Fruit fly (Drosophila melanogaster) whole organism, embryonic: ENCODE results near the gene Nf-YC.
A peak's percentile ranks its signal among the peaks of the same experiment; 100 is the strongest.

Experiments used
- B-H2 ChIP-seq: fragments of 200-800 bp; sonication (Bioruptor generic); optimal IDR thresholded peaks from 2 replicates; lab custom pipeline; 2018; ENCODE audit warnings: missing biosample characterization, mild to moderate bottlenecking, missing genetic modification characterization
- BtbVII ChIP-seq: fragments of 200-800 bp; sonication (Bioruptor generic); optimal IDR thresholded peaks from 3 replicates; lab custom pipeline; 2017; ENCODE audit warnings: missing biosample characterization, mild to moderate bottlenecking, missing genetic modification characterization
- C15 ChIP-seq: fragments of 200-800 bp; sonication (Bioruptor generic); IDR thresholded peaks from 3 replicates; pipeline ENCODE4 v1.3.6; 2022; ENCODE audit warnings: missing biosample characterization, missing genetic modification characterization
- CG11247 ChIP-seq: fragments of 200-800 bp; sonication (Bioruptor generic); IDR thresholded peaks from 2 replicates; pipeline ENCODE4 v1.3.6; 2022; ENCODE audit warnings: missing biosample characterization, missing genetic modification characterization
- CG11695 ChIP-seq: fragments of 200-800 bp; sonication (Bioruptor generic); IDR thresholded peaks from 3 replicates; pipeline ENCODE4 v1.3.6; 2022; ENCODE audit warnings: missing biosample characterization, missing genetic modification characterization
- CG12155 ChIP-seq: fragments of 200-800 bp; sonication (Bioruptor generic); optimal IDR thresholded peaks from 3 replicates; lab custom pipeline; 2016; ENCODE audit warnings: missing biosample characterization, missing genetic modification characterization
- CG14050 ChIP-seq: fragments of 200-800 bp; sonication (Bioruptor generic); IDR thresholded peaks from 3 replicates; pipeline ENCODE4 v1.3.6; 2022; ENCODE audit warnings: missing biosample characterization, missing genetic modification characterization
- CG15011 ChIP-seq: fragments of 200-800 bp; sonication (Bioruptor generic); optimal IDR thresholded peaks from 3 replicates; lab custom pipeline; 2018; ENCODE audit warnings: missing biosample characterization, mild to moderate bottlenecking, missing genetic modification characterization
- CG15696 ChIP-seq: fragments of 200-800 bp; sonication (Bioruptor generic); optimal IDR thresholded peaks from 2 replicates; lab custom pipeline; 2019; ENCODE audit warnings: missing biosample characterization, mild to moderate bottlenecking, missing genetic modification characterization, moderate library complexity
- CG16815 ChIP-seq: fragments of 200-800 bp; sonication (Bioruptor generic); optimal IDR thresholded peaks from 3 replicates; lab custom pipeline; 2017; ENCODE audit warnings: missing biosample characterization, mild to moderate bottlenecking, missing genetic modification characterization
- CG17385 ChIP-seq: fragments of 200-800 bp; sonication (Bioruptor generic); optimal IDR thresholded peaks from 3 replicates; lab custom pipeline; 2018; ENCODE audit warnings: missing biosample characterization, mild to moderate bottlenecking, missing genetic modification characterization
- CG18764 ChIP-seq: fragments of 200-800 bp; sonication (Bioruptor generic); optimal IDR thresholded peaks from 3 replicates; lab custom pipeline; 2016; ENCODE audit warnings: missing biosample characterization, missing genetic modification characterization
- CG30431 ChIP-seq: fragments of 200-800 bp; sonication (Bioruptor generic); optimal IDR thresholded peaks from 2 replicates; lab custom pipeline; 2017; ENCODE audit warnings: missing biosample characterization, missing genetic modification characterization
- CG3281 ChIP-seq: fragments of 200-800 bp; sonication (Bioruptor generic); optimal IDR thresholded peaks from 3 replicates; lab custom pipeline; 2017; ENCODE audit warnings: missing biosample characterization, mild to moderate bottlenecking, missing genetic modification characterization
- CG6854 ChIP-seq: fragments of 200-800 bp; sonication (Bioruptor generic); optimal IDR thresholded peaks from 3 replicates; lab custom pipeline; 2017; ENCODE audit warnings: missing biosample characterization, mild to moderate bottlenecking, missing genetic modification characterization
- CG8478 ChIP-seq: fragments of >200 bp; optimal IDR thresholded peaks from 2 replicates; lab custom pipeline; 2018
- CG9727 ChIP-seq: fragments of 200-800 bp; sonication (Bioruptor generic); optimal IDR thresholded peaks from 3 replicates; lab custom pipeline; 2017; ENCODE audit warnings: missing biosample characterization, mild to moderate bottlenecking, missing genetic modification characterization
- D ChIP-seq, 2 experiments: fragments of 200-800 bp in 1 of 2; fragments of >200 bp in 1 of 2; sonication (Bioruptor generic) in 1 of 2; optimal IDR thresholded peaks; 2 replicates in 1 of 2; 3 replicates in 1 of 2; lab custom pipeline; 2017; ENCODE audit warnings: mild to moderate bottlenecking in 1 of 2, missing biosample characterization in 1 of 2, missing genetic modification characterization in 1 of 2, missing genetic modification reagents in 1 of 2
- D19A ChIP-seq: fragments of 200-800 bp; optimal IDR thresholded peaks from 3 replicates; lab custom pipeline; 2019; ENCODE audit warnings: missing biosample characterization, mild to moderate bottlenecking, missing genetic modification characterization, moderate library complexity
- Dbx ChIP-seq: fragments of 200-800 bp; sonication (Bioruptor generic); IDR thresholded peaks from 3 replicates; pipeline ENCODE4 v1.3.6; 2022; ENCODE audit warnings: missing biosample characterization, missing genetic modification characterization
- Deaf1 ChIP-seq: fragments of 200-800 bp; optimal IDR thresholded peaks from 3 replicates; lab custom pipeline; 2019; ENCODE audit warnings: missing biosample characterization, mild to moderate bottlenecking, missing genetic modification characterization, moderate library complexity
- Doc3 ChIP-seq: fragments of 200-800 bp; sonication (Bioruptor generic); IDR thresholded peaks from 3 replicates; pipeline ENCODE4 v1.3.6; 2022; ENCODE audit warnings: missing biosample characterization, missing genetic modification characterization; ENCODE audit not compliant: partially characterized antibody
- H15 ChIP-seq: fragments of 200-800 bp; sonication (Bioruptor generic); IDR thresholded peaks from 3 replicates; pipeline ENCODE4 v1.3.6; 2022; ENCODE audit warnings: missing biosample characterization, missing genetic modification characterization
- HLH3B ChIP-seq: fragments of 200-800 bp; sonication (Bioruptor generic); IDR thresholded peaks from 2 replicates; pipeline ENCODE4 v1.3.6; 2022; ENCODE audit warnings: missing biosample characterization, missing genetic modification characterization
- Hey ChIP-seq: fragments of 200-800 bp; sonication (Bioruptor generic); optimal IDR thresholded peaks from 3 replicates; lab custom pipeline; 2018; ENCODE audit warnings: missing biosample characterization, mild to moderate bottlenecking, missing genetic modification characterization
- Hr39 ChIP-seq: fragments of >200 bp; optimal IDR thresholded peaks from 2 replicates; lab custom pipeline; 2017
- Hr51 ChIP-seq, 2 experiments: fragments of 200-800 bp; sonication (Bioruptor generic); optimal IDR thresholded peaks; 2 replicates in 1 of 2; 3 replicates in 1 of 2; lab custom pipeline; 2016 to 2018; ENCODE audit warnings: missing biosample characterization in 2 of 2, missing genetic modification characterization in 2 of 2, mild to moderate bottlenecking in 1 of 2, moderate library complexity in 1 of 2
- Lim3 ChIP-seq: fragments of 200-800 bp; sonication (Bioruptor generic); IDR thresholded peaks from 2 replicates; pipeline ENCODE4 v1.3.6; 2022; ENCODE audit warnings: missing biosample characterization, missing genetic modification characterization
- NC2α ChIP-seq: fragments of 200-800 bp; sonication (Bioruptor generic); optimal IDR thresholded peaks from 2 replicates; lab custom pipeline; 2016; ENCODE audit warnings: missing biosample characterization, missing genetic modification characterization
- Nf-YA ChIP-seq: fragments of 200-800 bp; sonication (Bioruptor generic); IDR thresholded peaks from 2 replicates; pipeline ENCODE4 v1.3.6; 2022; ENCODE audit warnings: missing biosample characterization, missing genetic modification characterization
- Nf-YC ChIP-seq: fragments of 200-800 bp; optimal IDR thresholded peaks from 3 replicates; lab custom pipeline; 2019; ENCODE audit warnings: missing biosample characterization, mild to moderate bottlenecking, missing genetic modification characterization, moderate library complexity
- Sry-δ ChIP-seq: fragments of 200-800 bp; sonication (Bioruptor generic); optimal IDR thresholded peaks from 2 replicates; lab custom pipeline; 2016; ENCODE audit warnings: missing biosample characterization, missing genetic modification characterization
- bab2 ChIP-seq: fragments of 200-800 bp; sonication (Bioruptor generic); optimal IDR thresholded peaks from 2 replicates; lab custom pipeline; 2016; ENCODE audit warnings: missing biosample characterization, missing genetic modification characterization
- caup ChIP-seq: fragments of 200-800 bp; sonication (Bioruptor generic); optimal IDR thresholded peaks from 3 replicates; lab custom pipeline; 2017; ENCODE audit warnings: missing biosample characterization, mild to moderate bottlenecking, missing genetic modification characterization, moderate library complexity; ENCODE audit not compliant: severe bottlenecking
- croc ChIP-seq: fragments of 200-800 bp; sonication (Bioruptor generic); conservative IDR thresholded peaks from 3 replicates; pipeline ENCODE4 v1.3.6; 2022; ENCODE audit warnings: missing biosample characterization, missing genetic modification characterization
- dati ChIP-seq: fragments of 200-800 bp; sonication (Bioruptor generic); IDR thresholded peaks from 2 replicates; pipeline ENCODE4 v1.3.6; 2022; ENCODE audit warnings: missing biosample characterization, missing genetic modification characterization
- dysf ChIP-seq: fragments of 200-800 bp; sonication (Bioruptor generic); IDR thresholded peaks from 3 replicates; pipeline ENCODE4 v1.3.6; 2022; ENCODE audit warnings: missing biosample characterization, missing genetic modification characterization
- fd102C ChIP-seq: fragments of 200-800 bp; sonication (Bioruptor generic); optimal IDR thresholded peaks from 2 replicates; lab custom pipeline; 2018; ENCODE audit warnings: missing biosample characterization, mild to moderate bottlenecking, missing genetic modification characterization, moderate library complexity
- fd64A ChIP-seq: fragments of 200-800 bp; sonication (Bioruptor generic); optimal IDR thresholded peaks from 3 replicates; lab custom pipeline; 2018; ENCODE audit warnings: missing biosample characterization, mild to moderate bottlenecking, missing genetic modification characterization
- kah ChIP-seq: fragments of 200-800 bp; sonication (Bioruptor generic); optimal IDR thresholded peaks from 2 replicates; lab custom pipeline; 2018; ENCODE audit warnings: missing biosample characterization, mild to moderate bottlenecking, missing genetic modification characterization
- knrl ChIP-seq: fragments of 200-800 bp; sonication (Bioruptor generic); IDR thresholded peaks from 3 replicates; pipeline ENCODE4 v1.3.6; 2022; ENCODE audit warnings: missing biosample characterization, missing genetic modification characterization; ENCODE audit not compliant: partially characterized antibody
- nmo ChIP-seq: fragments of 200-800 bp; sonication (Bioruptor generic); optimal IDR thresholded peaks from 2 replicates; lab custom pipeline; 2018; ENCODE audit warnings: missing biosample characterization, mild to moderate bottlenecking, missing genetic modification characterization, moderate library complexity
- odd ChIP-seq: fragments of 200-800 bp; sonication (Bioruptor generic); optimal IDR thresholded peaks from 2 replicates; lab custom pipeline; 2017; ENCODE audit warnings: missing biosample characterization, mild to moderate bottlenecking, missing genetic modification characterization
- pfk ChIP-seq: fragments of 200-800 bp; sonication (Bioruptor generic); optimal IDR thresholded peaks from 2 replicates; lab custom pipeline; 2018; ENCODE audit warnings: missing biosample characterization, mild to moderate bottlenecking, missing genetic modification characterization, moderate library complexity
- pros ChIP-seq: fragments of 200-800 bp; sonication (Bioruptor generic); optimal IDR thresholded peaks from 3 replicates; lab custom pipeline; 2019; ENCODE audit warnings: missing biosample characterization, mild to moderate bottlenecking, missing genetic modification characterization, moderate library complexity
- repo ChIP-seq: fragments of 200-800 bp; sonication (Bioruptor generic); optimal IDR thresholded peaks from 2 replicates; lab custom pipeline; 2016; ENCODE audit warnings: missing biosample characterization, missing genetic modification characterization
- sd ChIP-seq: fragments of 200-800 bp; sonication (Bioruptor generic); optimal IDR thresholded peaks from 3 replicates; lab custom pipeline; 2018; ENCODE audit warnings: missing biosample characterization, mild to moderate bottlenecking, missing genetic modification characterization, moderate library complexity
- slbo ChIP-seq: fragments of 200-800 bp; sonication (Bioruptor generic); IDR thresholded peaks from 2 replicates; pipeline ENCODE4 v1.3.6; 2022; ENCODE audit warnings: missing biosample characterization, missing genetic modification characterization
- tio ChIP-seq: fragments of 200-800 bp; sonication (Bioruptor generic); optimal IDR thresholded peaks from 2 replicates; lab custom pipeline; 2017; ENCODE audit warnings: missing biosample characterization, missing genetic modification characterization, inconsistent platforms
- vvl ChIP-seq: fragments of 200-800 bp; sonication (Bioruptor generic); IDR thresholded peaks from 2 replicates; pipeline ENCODE4 v1.3.6; 2022; ENCODE audit warnings: missing biosample characterization, missing genetic modification characterization

The Nf-YC gene

DNA sequence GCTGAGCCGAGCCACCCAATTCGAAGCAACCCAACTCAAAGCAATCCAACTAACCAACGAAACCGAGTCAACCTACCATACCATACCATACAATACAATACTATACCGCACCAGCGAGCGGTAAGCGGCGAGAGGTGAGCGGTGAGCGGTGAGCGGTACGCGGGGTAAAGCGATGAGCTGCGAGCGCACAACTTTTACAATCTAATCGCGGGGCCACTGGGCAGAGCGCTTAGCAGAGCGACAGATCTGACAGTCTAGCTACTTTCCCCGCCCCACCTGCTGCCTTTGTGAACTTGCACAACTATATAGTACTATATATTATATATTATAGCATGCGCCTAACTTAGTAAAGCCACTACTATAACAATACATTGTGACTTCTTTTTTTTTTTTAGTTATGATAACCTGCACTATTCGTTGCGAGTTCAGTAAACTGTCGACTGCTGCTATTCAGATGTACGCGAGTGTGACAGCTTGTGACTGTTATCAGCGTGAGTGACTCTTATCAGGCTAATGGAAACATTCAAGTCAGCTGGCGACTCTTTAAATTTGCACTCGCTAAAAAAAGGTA lies 19.9 kb downstream of the Nf-YC start (continued):
- TF ChIP-seq sd (tag; lab: Kevin White, UChicago), result peak; percentile 18
- TF ChIP-seq D (optimal IDR thresholded peaks at IDR 0.05; lab: Kevin White, UChicago), result no peak
- no peak for TF ChIP-seq D (GFP tag; optimal IDR thresholded peaks at IDR 0.05; lab: Kevin White, UChicago)
- TF ChIP-seq Hr39 (lab: Kevin White, UChicago), result no peak
- no peak for TF ChIP-seq CG17385
- TF ChIP-seq CG11247 (GFP tag; lab: Robert Waterston, UW), result no peak
- no peak for TF ChIP-seq Doc3 (GFP tag; lab: Robert Waterston, UW)
- no peak for TF ChIP-seq Nf-YA (GFP tag; lab: Robert Waterston, UW)
- TF ChIP-seq D19A (tag; lab: Kevin White, UChicago), result no peak
- no peak for TF ChIP-seq NC2α (GFP tag; lab: Kevin White, UChicago)
- TF ChIP-seq odd, result peak; percentile 43
- TF ChIP-seq CG6854 (GFP tag; lab: Kevin White, UChicago), result no peak
- no peak for TF ChIP-seq Lim3 (GFP tag; lab: Robert Waterston, UW)
- no peak for TF ChIP-seq tio (GFP tag; lab: Kevin White, UChicago)
- TF ChIP-seq knrl (GFP tag; lab: Robert Waterston, UW), result no peak
- no peak for TF ChIP-seq pfk (GFP tag; lab: Kevin White, UChicago)
- TF ChIP-seq fd102C, result no peak
- TF ChIP-seq kah (GFP tag; lab: Kevin White, UChicago), result no peak
- 0 out of 3 replicates have a peak, but pooled peaks have one; percentile 6 for TF ChIP-seq CG11695 (GFP tag; lab: Robert Waterston, UW)
- peak; percentile 30 for TF ChIP-seq Nf-YC (tag; lab: Kevin White, UChicago)
- TF ChIP-seq CG30431 (GFP tag; lab: Kevin White, UChicago), result peak; percentile 14
- peak; percentile 45; the same call in 1 of the 3 replicates for TF ChIP-seq Dbx
- TF ChIP-seq croc (GFP tag; lab: Robert Waterston, UW), result no peak; the same call in 2 of the 3 replicates
- TF ChIP-seq BtbVII (GFP tag; lab: Kevin White, UChicago), result no peak
- TF ChIP-seq nmo, result peak; percentile 24
- no peak for TF ChIP-seq CG15011 (GFP tag; lab: Kevin White, UChicago)
- TF ChIP-seq bab2 (GFP tag; lab: Kevin White, UChicago), result no peak
- TF ChIP-seq CG3281, result peak; percentile 37
- peak in 1 of 2 experiments; percentile 61 for TF ChIP-seq Hr51 (GFP tag; optimal IDR thresholded peaks at IDR 0.05; lab: Kevin White, UChicago)
- TF ChIP-seq dysf, result peak; percentile 37; the same call in 1 of the 3 replicates
- TF ChIP-seq B-H2 (GFP tag; lab: Kevin White, UChicago), result peak; percentile 20
- TF ChIP-seq Sry-δ (GFP tag; lab: Kevin White, UChicago), result no peak
- 0 out of 3 replicates have a peak, but pooled peaks have one; percentile 9 for TF ChIP-seq CG14050 (GFP tag; lab: Robert Waterston, UW)
- TF ChIP-seq CG16815 (GFP tag; lab: Kevin White, UChicago), result no peak
- TF ChIP-seq CG8478 (lab: Kevin White, UChicago), result no peak
- peak; percentile 13 for TF ChIP-seq Deaf1 (tag; lab: Kevin White, UChicago)
- TF ChIP-seq C15 (GFP tag; lab: Robert Waterston, UW), result no peak
- TF ChIP-seq CG15696 (tag; lab: Kevin White, UChicago), result no peak
- TF ChIP-seq pros (GFP tag; lab: Kevin White, UChicago), result no peak
- 0 out of 3 replicates have a peak, but pooled peaks have one; percentile 28 for TF ChIP-seq H15 (GFP tag; lab: Robert Waterston, UW)
- peak; percentile 46 for TF ChIP-seq vvl (GFP tag; lab: Robert Waterston, UW)
- TF ChIP-seq slbo (GFP tag; lab: Robert Waterston, UW), result peak; percentile 32; the same call in 1 of the 2 replicates
- peak; percentile 23; the same call in 1 of the 2 replicates for TF ChIP-seq HLH3B (GFP tag; lab: Robert Waterston, UW)
- no peak for TF ChIP-seq repo (GFP tag; lab: Kevin White, UChicago)
- no peak for TF ChIP-seq CG18764
- peak; percentile 61 for TF ChIP-seq CG12155
- no peak for TF ChIP-seq CG9727 (GFP tag; lab: Kevin White, UChicago)
- TF ChIP-seq Hey (tag; lab: Kevin White, UChicago), result no peak
- TF ChIP-seq dati (GFP tag; lab: Robert Waterston, UW), result no peak
- TF ChIP-seq fd64A (GFP tag; lab: Kevin White, UChicago), result no peak
- peak; percentile 7 for TF ChIP-seq caup (GFP tag; lab: Kevin White, UChicago)
